Worm (Caenorhabditis elegans): ENCODE results near the gene clc-20.

clc-20 gene

DNA sequence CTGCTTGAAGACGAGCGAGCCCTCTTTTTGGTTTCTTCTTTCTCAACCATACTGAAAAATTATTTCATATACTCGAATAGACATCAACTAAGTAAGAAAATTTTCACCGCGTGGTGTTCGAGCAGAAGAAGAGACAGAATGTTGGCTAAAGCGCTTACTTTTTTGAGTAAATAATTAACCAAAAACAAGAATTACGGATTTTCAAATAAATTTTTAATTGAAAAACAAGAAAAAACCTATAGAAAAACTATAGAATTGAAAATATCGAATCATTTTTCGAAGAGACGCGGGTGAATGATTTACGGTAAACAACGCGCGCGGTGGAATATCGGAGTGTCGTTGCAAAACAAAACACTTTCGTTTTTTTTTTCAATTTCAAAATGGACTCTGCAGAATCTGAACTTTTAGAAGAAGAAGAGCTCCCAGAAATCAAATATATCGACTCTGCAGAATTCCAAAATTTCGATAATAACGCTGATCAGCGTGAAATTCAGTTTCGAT is 18.5 kb upstream of the clc-20 start, which contains the start of the genes rnp-5 and tag-51 (continued):
- no peak for TF ChIP-seq lin-39 (tag; optimal IDR thresholded peaks at IDR 0.05)
- no peak for TF ChIP-seq nhr-237 (tag; optimal IDR thresholded peaks at IDR 0.05)
- TF ChIP-seq unc-30 (tag; optimal IDR thresholded peaks at IDR 0.05): no peak
- no peak for TF ChIP-seq unc-62 (GFP tag; optimal IDR thresholded peaks at IDR 0.05)
- no peak for TF ChIP-seq ztf-11 (tag; optimal IDR thresholded peaks at IDR 0.05)
- no peak for TF ChIP-seq lir-3 (tag; optimal IDR thresholded peaks at IDR 0.05; ENCODE audit: poor library complexity)
- no peak for TF ChIP-seq lin-15B (tag; optimal IDR thresholded peaks at IDR 0.05)
- no peak for TF ChIP-seq mab-9 (GFP tag; IDR thresholded peaks at IDR 0.05)
- no peak for TF ChIP-seq aha-1 (tag; optimal IDR thresholded peaks at IDR 0.05)
- no peak for TF ChIP-seq pag-3 (tag; optimal IDR thresholded peaks at IDR 0.05; ENCODE audit: borderline replicate concordance, insufficient read depth)
- TF ChIP-seq ces-1 (GFP tag; optimal IDR thresholded peaks at IDR 0.05): no peak
- TF ChIP-seq lin-13 (GFP tag; optimal IDR thresholded peaks at IDR 0.05): no peak
- peak; percentile 19 to 49 for TF ChIP-seq lsy-2 (tag; optimal IDR thresholded peaks at IDR 0.05)

DNA sequence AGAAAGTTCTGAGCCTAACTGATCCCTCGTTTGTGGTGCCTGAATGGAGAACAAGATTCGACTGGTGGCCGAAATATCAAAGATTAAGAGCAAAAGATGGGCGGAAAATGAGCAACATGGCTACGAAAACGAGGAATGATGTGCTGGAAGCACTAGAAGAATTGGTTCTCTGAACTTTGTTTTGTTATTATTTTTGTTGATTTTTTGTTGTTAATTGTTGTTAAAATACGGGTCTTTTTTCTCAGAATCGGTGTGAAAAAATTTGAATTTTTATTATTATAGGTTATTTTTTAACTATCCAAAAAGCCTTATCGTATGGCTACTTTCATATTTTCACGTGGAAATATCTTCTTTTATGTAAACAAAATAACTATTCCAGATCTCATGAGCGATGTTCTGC is 16.1 kb upstream of the clc-20 start, which contains the start of gene K02F3.12:
K02F3.12 (plus strand) TSS at position 301 of the 400 bp plus-strand sequence.
- no peak for TF ChIP-seq mef-2 (tag; optimal IDR thresholded peaks at IDR 0.05)
- TF ChIP-seq nhr-19 (GFP tag; conservative IDR thresholded peaks at IDR 0.05): no peak
- no peak for TF ChIP-seq dpl-1 (GFP tag; optimal IDR thresholded peaks at IDR 0.05)
- no peak for TF ChIP-seq elt-3 (tag; optimal IDR thresholded peaks at IDR 0.05)

DNA sequence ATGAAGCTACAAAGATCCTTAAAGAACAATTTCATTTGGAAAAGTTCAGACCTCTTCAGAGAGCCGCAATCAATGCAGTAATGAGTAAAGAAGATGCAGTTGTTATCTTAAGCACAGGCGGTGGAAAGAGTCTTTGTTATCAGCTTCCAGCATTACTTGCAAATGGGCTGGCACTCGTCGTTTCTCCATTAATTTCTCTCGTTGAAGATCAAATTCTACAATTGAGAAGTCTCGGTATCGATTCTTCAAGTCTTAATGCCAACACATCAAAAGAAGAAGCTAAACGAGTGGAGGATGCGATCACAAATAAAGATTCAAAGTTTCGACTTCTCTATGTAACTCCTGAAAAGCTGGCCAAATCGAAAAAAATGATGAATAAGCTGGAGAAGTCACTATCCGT is 15.5 kb upstream of the clc-20 start:
- TF ChIP-seq efl-3 (GFP tag; optimal IDR thresholded peaks at IDR 0.05): no peak
- TF ChIP-seq alr-1 (tag; optimal IDR thresholded peaks at IDR 0.05; ENCODE audit: borderline replicate concordance): no peak
- no peak for TF ChIP-seq nhr-77 (tag; optimal IDR thresholded peaks at IDR 0.05)
- TF ChIP-seq nhr-20 (tag; optimal IDR thresholded peaks at IDR 0.05): no peak
- TF ChIP-seq fkh-4 (tag; optimal IDR thresholded peaks at IDR 0.05; ENCODE audit: borderline replicate concordance): no peak
- TF ChIP-seq elt-3 (tag; optimal IDR thresholded peaks at IDR 0.05): no peak
- TF ChIP-seq unc-130 (tag; optimal IDR thresholded peaks at IDR 0.05): no peak
- no peak for TF ChIP-seq ceh-8 (GFP tag; optimal IDR thresholded peaks at IDR 0.05)
- TF ChIP-seq dsc-1 (tag; optimal IDR thresholded peaks at IDR 0.05): no peak
- no peak for TF ChIP-seq pqm-1 (tag; optimal IDR thresholded peaks at IDR 0.05)
- no peak for TF ChIP-seq irx-1 (tag; optimal IDR thresholded peaks at IDR 0.05)
- TF ChIP-seq sptf-1 (tag; optimal IDR thresholded peaks at IDR 0.05): no peak
- TF ChIP-seq unc-30 (tag; optimal IDR thresholded peaks at IDR 0.05): no peak
- TF ChIP-seq aha-1 (tag; optimal IDR thresholded peaks at IDR 0.05): no peak
- TF ChIP-seq ets-5 (GFP tag; IDR thresholded peaks at IDR 0.05): no peak
- TF ChIP-seq hpl-2 (GFP tag; optimal IDR thresholded peaks at IDR 0.05): no peak
- TF ChIP-seq vab-15 (tag; optimal IDR thresholded peaks at IDR 0.05): no peak

DNA sequence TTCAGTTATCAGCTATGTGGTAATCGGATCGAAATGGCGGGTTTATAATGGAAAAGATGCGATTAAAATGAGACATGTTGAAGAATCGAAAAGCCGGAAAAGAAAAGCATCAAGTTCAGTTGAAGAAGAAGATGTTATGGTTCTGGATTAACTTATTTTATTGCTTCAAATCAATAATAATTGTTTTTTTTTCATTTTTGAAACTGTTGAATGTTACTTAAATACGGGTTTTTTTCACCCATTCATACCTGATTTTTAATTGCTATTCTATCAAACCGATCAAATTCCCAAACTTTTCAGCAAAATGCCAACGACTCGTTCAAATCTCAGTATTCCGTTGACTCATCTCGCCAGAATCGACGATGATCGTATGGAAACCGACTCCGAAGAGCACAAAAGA is 12.5 kb upstream of the clc-20 start, which contains the start of gene exos-4.2:
exos-4.2 (plus strand) TSS at position 301 of the 400 bp plus-strand sequence.
- TF ChIP-seq sup-37 (GFP tag; optimal IDR thresholded peaks at IDR 0.05) (no peak), lin-35 (GFP tag; optimal IDR thresholded peaks at IDR 0.05) (no peak), xbp-1 (tag; optimal IDR thresholded peaks at IDR 0.05) (no peak), unc-86 (tag; optimal IDR thresholded peaks at IDR 0.05) (no peak), pax-3 (tag; optimal IDR thresholded peaks at IDR 0.05) (no peak), grh-1 (GFP tag; IDR thresholded peaks at IDR 0.05) (no peak), nhr-237 (tag; optimal IDR thresholded peaks at IDR 0.05) (no peak)

Data from whole organism, L1 larva.